Worm (Caenorhabditis elegans): ENCODE data around the gene dmd-5.
A peak's percentile ranks its signal among the peaks of the same experiment; 100 is the strongest.

dmd-5 gene

ce11 chrII:5794195-5794594 lies 20.2 kb upstream of the dmd-5 start, which contains the start of gene acdh-8:
Gene acdh-8 (plus strand): TSS chrII:5794495.
- TF ChIP-seq fkh-10 (GFP tag; optimal IDR thresholded peaks at IDR 0.05) (no peak), gmeb-2 (tag; optimal IDR thresholded peaks at IDR 0.05) (no peak), T23F11.4 (GFP tag; optimal IDR thresholded peaks at IDR 0.05) (no peak), sdc-2 (tag; optimal IDR thresholded peaks at IDR 0.05) (no peak), zip-5 (tag; optimal IDR thresholded peaks at IDR 0.05) (no peak), odd-2 (tag; optimal IDR thresholded peaks at IDR 0.05) (no peak), ceh-48 (tag; optimal IDR thresholded peaks at IDR 0.05) (no peak), hlh-8 (tag; optimal IDR thresholded peaks at IDR 0.05) (no peak), madf-2 (tag; optimal IDR thresholded peaks at IDR 0.05) (no peak), unc-55 (GFP tag; optimal IDR thresholded peaks at IDR 0.05) (no peak), ref-2 (tag; optimal IDR thresholded peaks at IDR 0.05) (no peak), tbx-2 (tag; optimal IDR thresholded peaks at IDR 0.05) (no peak), ama-1 (optimal IDR thresholded peaks at IDR 0.05) (no peak), C38D4.7 (GFP tag; optimal IDR thresholded peaks at IDR 0.05) (no peak), dve-1 (tag; optimal IDR thresholded peaks at IDR 0.05) (no peak), syd-9 (tag; optimal IDR thresholded peaks at IDR 0.05) (no peak), pros-1 (tag; optimal IDR thresholded peaks at IDR 0.05) (no peak), hlh-30 (tag; optimal IDR thresholded peaks at IDR 0.05; ENCODE audit: insufficient read depth) (no peak), ceh-19 (GFP tag; optimal IDR thresholded peaks at IDR 0.05) (no peak)

- TF ChIP-seq syd-9 (tag; optimal IDR thresholded peaks at IDR 0.05) (no peak), ceh-45 (GFP tag; IDR thresholded peaks at IDR 0.05) (no peak), pax-1 (tag; optimal IDR thresholded peaks at IDR 0.05) (no peak), pqm-1 (tag; optimal IDR thresholded peaks at IDR 0.05) (no peak), zip-5 (tag; optimal IDR thresholded peaks at IDR 0.05) (no peak), sdc-2 (tag; optimal IDR thresholded peaks at IDR 0.05) (no peak), gmeb-2 (tag; optimal IDR thresholded peaks at IDR 0.05) (no peak), pag-3 (tag; optimal IDR thresholded peaks at IDR 0.05; ENCODE audit: borderline replicate concordance) (no peak), lin-11 (tag; optimal IDR thresholded peaks at IDR 0.05) (no peak), pat-9 (tag; optimal IDR thresholded peaks at IDR 0.05) (no peak), ahr-1 (tag; optimal IDR thresholded peaks at IDR 0.05) (no peak)
These were observed 18.5 kb upstream of the dmd-5 start, which contains the start of gene K05F1.14 for ce11 chrII:5792490-5792889. Gene K05F1.14 (minus strand): TSS chrII:5792590.

ce11 chrII:5790313-5790773 lies 16.3 kb upstream of the dmd-5 start, which contains the start of gene lect-2:
Gene lect-2 (plus strand): TSS chrII:5790723.
- TF ChIP-seq ceh-18 (tag; optimal IDR thresholded peaks at IDR 0.05) (no peak), unc-55 (GFP tag; optimal IDR thresholded peaks at IDR 0.05) (peak; percentile 35), ceh-24 (tag; optimal IDR thresholded peaks at IDR 0.05) (no peak)

- TF ChIP-seq unc-55 (GFP tag; optimal IDR thresholded peaks at IDR 0.05) (no peak), T23F11.4 (GFP tag; optimal IDR thresholded peaks at IDR 0.05) (no peak), K09A11.1 (tag; optimal IDR thresholded peaks at IDR 0.05; ENCODE audit: insufficient read depth) (no peak)
These were observed 14.8 kb upstream of the dmd-5 start, which contains the start of gene K05F1.13 for ce11 chrII:5788815-5789214. Gene K05F1.13 (plus strand): TSS chrII:5789115.

- TF ChIP-seq unc-3 (GFP tag; conservative IDR thresholded peaks at IDR 0.05): no peak
- TF ChIP-seq unc-3 (tag; optimal IDR thresholded peaks at IDR 0.05): no peak
- TF ChIP-seq dmd-4 (tag; optimal IDR thresholded peaks at IDR 0.05; ENCODE audit: borderline replicate concordance): no peak
- TF ChIP-seq nfya-1 (tag; optimal IDR thresholded peaks at IDR 0.05): no peak
- TF ChIP-seq ceh-34 (tag; optimal IDR thresholded peaks at IDR 0.05): no peak
- TF ChIP-seq hlh-15 (tag; optimal IDR thresholded peaks at IDR 0.05): no peak
- TF ChIP-seq pha-4 (tag; optimal IDR thresholded peaks at IDR 0.05): no peak
- TF ChIP-seq unc-42 (tag; optimal IDR thresholded peaks at IDR 0.05): no peak
- no peak for TF ChIP-seq C38D4.7 (GFP tag; optimal IDR thresholded peaks at IDR 0.05)
- TF ChIP-seq sox-2 (GFP tag; IDR thresholded peaks at IDR 0.05): no peak
- no peak for TF ChIP-seq rnt-1 (tag; optimal IDR thresholded peaks at IDR 0.05)
- TF ChIP-seq ztf-16 (tag; optimal IDR thresholded peaks at IDR 0.05): no peak
- TF ChIP-seq hlh-30 (tag; optimal IDR thresholded peaks at IDR 0.05; ENCODE audit: insufficient read depth): no peak
- no peak for TF ChIP-seq T23F11.4 (GFP tag; optimal IDR thresholded peaks at IDR 0.05)
- TF ChIP-seq fax-1 (tag; optimal IDR thresholded peaks at IDR 0.05): no peak
- no peak for TF ChIP-seq ceh-18 (tag; optimal IDR thresholded peaks at IDR 0.05)
- no peak for TF ChIP-seq ceh-19 (GFP tag; optimal IDR thresholded peaks at IDR 0.05)
- TF ChIP-seq ceh-24 (tag; optimal IDR thresholded peaks at IDR 0.05): no peak
These were observed 11.5 kb upstream of the dmd-5 start for ce11 chrII:5785504-5785903.

Measured in whole organism, late embryonic.